Fruit fly (Drosophila melanogaster): Measurements from ENCODE around the gene sas.

Gene sas

dm6 chr3R:7171384-7172099 is 8.9 kb downstream of the sas start:
- TF ChIP-seq CG11723 (GFP tag; optimal IDR thresholded peaks at IDR 0.05) = no peak
- TF ChIP-seq NFAT (GFP tag; IDR thresholded peaks at IDR 0.05) = no peak
- TF ChIP-seq D19A (tag; optimal IDR thresholded peaks at IDR 0.05) = peak; percentile 59
- TF ChIP-seq CG17328 (GFP tag; IDR thresholded peaks at IDR 0.05) = no peak
- peak; percentile 57 for TF ChIP-seq Blimp-1 (GFP tag; optimal IDR thresholded peaks at IDR 0.05)
- peak; percentile 7 for TF ChIP-seq az2 (GFP tag; optimal IDR thresholded peaks at IDR 0.05)
- peak; percentile 19 for TF ChIP-seq phol (tag; optimal IDR thresholded peaks at IDR 0.05)
- TF ChIP-seq row (GFP tag; IDR thresholded peaks at IDR 0.05) = peak; percentile 33; the same call in 1 of the 3 replicates
- no peak for TF ChIP-seq prd (optimal IDR thresholded peaks at IDR 0.05)
- TF ChIP-seq prd (GFP tag; IDR thresholded peaks at IDR 0.05) = peak; percentile 18; the same call in 1 of the 3 replicates
- TF ChIP-seq dmrt99B (tag; optimal IDR thresholded peaks at IDR 0.05) = peak; percentile 0
- no peak for TF ChIP-seq TFAM (GFP tag; optimal IDR thresholded peaks at IDR 0.05)
- peak in 1 of 2 experiments; percentile 12 for TF ChIP-seq chif (GFP tag; optimal IDR thresholded peaks at IDR 0.05)
- TF ChIP-seq CoRest (tag; optimal IDR thresholded peaks at IDR 0.05) = peak; percentile 11
- peak; percentile 43; the same call in 1 of the 2 replicates for TF ChIP-seq Xrp1 (GFP tag; IDR thresholded peaks at IDR 0.05)
- TF ChIP-seq Sox102F (GFP tag; optimal IDR thresholded peaks at IDR 0.05) = peak; percentile 30
- peak; percentile 20 for TF ChIP-seq Hsf (GFP tag; optimal IDR thresholded peaks at IDR 0.05)
- peak; percentile 28 for TF ChIP-seq CG15601 (tag; optimal IDR thresholded peaks at IDR 0.05)
- TF ChIP-seq CG10267 (tag; optimal IDR thresholded peaks at IDR 0.05) = peak; percentile 39
- TF ChIP-seq Xbp1 (GFP tag; optimal IDR thresholded peaks at IDR 0.05) = peak; percentile 5
- peak in 1 of 2 experiments; percentile 67 for TF ChIP-seq bsh (GFP tag; optimal IDR thresholded peaks at IDR 0.05)
- TF ChIP-seq vvl (GFP tag; IDR thresholded peaks at IDR 0.05) = 0 out of 2 replicates have a peak, but pooled peaks have one; percentile 23
- TF ChIP-seq nmo (GFP tag; optimal IDR thresholded peaks at IDR 0.05) = peak; percentile 26
- peak; percentile 16 for TF ChIP-seq CG9727 (GFP tag; optimal IDR thresholded peaks at IDR 0.05)
- no peak for TF ChIP-seq h (optimal IDR thresholded peaks at IDR 0.05)
- TF ChIP-seq CG11560 (tag; IDR thresholded peaks at IDR 0.05) = no peak
- TF ChIP-seq zfh1 (GFP tag; IDR thresholded peaks at IDR 0.05) = peak; percentile 57; the same call in 2 of the 3 replicates
- TF ChIP-seq Ets65A (GFP tag) = peak; percentile 91
- peak; percentile 2 for TF ChIP-seq tin (GFP tag; optimal IDR thresholded peaks at IDR 0.05)
- TF ChIP-seq CG18599 (GFP tag; optimal IDR thresholded peaks at IDR 0.05) = no peak
- peak; percentile 23 for TF ChIP-seq nom (GFP tag; optimal IDR thresholded peaks at IDR 0.05)
- TF ChIP-seq lola (GFP tag; optimal IDR thresholded peaks at IDR 0.05) = peak in 1 of 3 experiments; percentile 68
- no peak for TF ChIP-seq Pdp1 (GFP tag; optimal IDR thresholded peaks at IDR 0.05)
- TF ChIP-seq gsb-n (tag; optimal IDR thresholded peaks at IDR 0.05) = peak; percentile 22
- no peak for TF ChIP-seq Six4 (GFP tag; optimal IDR thresholded peaks at IDR 0.05)
- peak; percentile 62 for TF ChIP-seq CG10979 (tag; optimal IDR thresholded peaks at IDR 0.05)
- TF ChIP-seq dmrt11E (tag; optimal IDR thresholded peaks at IDR 0.05) = peak; percentile 59
- TF ChIP-seq CG2712 (tag; optimal IDR thresholded peaks at IDR 0.05) = peak; percentile 65
- peak; percentile 20 for TF ChIP-seq CG12391 (tag; optimal IDR thresholded peaks at IDR 0.05)
- peak; percentile 18 for TF ChIP-seq CG13424 (tag; optimal IDR thresholded peaks at IDR 0.05)
- peak; percentile 4 for TF ChIP-seq CG33557 (GFP tag; optimal IDR thresholded peaks at IDR 0.05)
- peak; percentile 34 for TF ChIP-seq Ssrp (tag; optimal IDR thresholded peaks at IDR 0.05)

All from whole organism, embryonic.